Worm (Caenorhabditis elegans) whole organism, midembryonic: Measurements from ENCODE around the gene unc-25.

Source experiments
- T22C8.4 ChIP-seq: fragments of 200-800 bp; sonication (Bioruptor generic); IDR thresholded peaks from 2 replicates; pipeline ENCODE4 v1.3.6; 2022; ENCODE audit warnings: missing genetic modification characterization, missing compliant biosample characterization
- cog-1 ChIP-seq: sonication (generic microtip); optimal IDR thresholded peaks from 2 replicates; lab custom pipeline; 2016; ENCODE audit warnings: missing genetic modification characterization, missing compliant biosample characterization
- flt-1 ChIP-seq: fragments of 200-800 bp; sonication (Bioruptor generic); IDR thresholded peaks from 2 replicates; pipeline ENCODE4 v1.3.6; 2022; ENCODE audit warnings: missing genetic modification characterization, missing compliant biosample characterization
- klf-2 ChIP-seq: fragments of 200-800 bp; sonication (Bioruptor generic); conservative IDR thresholded peaks from 2 replicates; pipeline ENCODE4 v1.3.6; 2022; ENCODE audit warnings: missing genetic modification reagents, missing genetic modification characterization, missing compliant biosample characterization
- med-1 ChIP-seq: sonication (generic microtip); optimal IDR thresholded peaks from 2 replicates; lab custom pipeline; 2017; ENCODE audit warnings: missing genetic modification characterization, mild to moderate bottlenecking, missing compliant biosample characterization, antibody characterized with exemption, missing genetic modification reagents; ENCODE audit not compliant: insufficient read depth
- ref-1 ChIP-seq: fragments of 200-800 bp; sonication (Bioruptor generic); conservative IDR thresholded peaks from 2 replicates; pipeline ENCODE4 v1.3.6; 2022; ENCODE audit warnings: missing genetic modification reagents, missing genetic modification characterization, missing compliant biosample characterization

DNA sequence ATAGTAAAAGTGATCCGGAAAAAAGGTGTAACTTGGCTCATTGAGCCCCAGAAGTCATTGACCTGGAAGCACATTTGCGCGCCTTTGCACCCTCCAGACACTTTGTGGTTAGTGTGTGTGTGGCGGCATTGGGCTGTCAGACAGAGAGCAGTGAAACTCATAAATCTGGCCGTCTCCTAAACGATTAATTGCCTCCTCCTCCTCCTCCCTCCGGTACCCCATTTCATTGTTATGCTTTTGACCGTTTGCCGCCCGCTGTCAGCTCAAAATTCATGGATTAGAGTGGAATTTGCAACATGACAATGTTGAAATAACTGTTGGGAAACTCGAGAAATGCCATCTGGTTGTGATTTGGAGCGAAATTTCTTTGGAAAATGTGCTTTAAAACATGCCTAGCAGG, 38.4 kb upstream of the unc-25 start:
- TF ChIP-seq flt-1 (GFP tag; lab: Robert Waterston, UW) (no peak), ref-1 (no peak), med-1 (GFP tag; lab: Kevin White, UChicago) (no peak), T22C8.4 (GFP tag; lab: Robert Waterston, UW) (no peak), klf-2 (no peak), cog-1 (tag; lab: Kevin White, UChicago) (no peak)
